Worm (Caenorhabditis elegans) whole organism, L2 larva: ENCODE measurements around the gene abu-12.
A peak's percentile ranks its signal among the peaks of the same experiment; 100 is the strongest.

Source experiments
- C34F6.9 ChIP-seq: fragments of 150-350 bp; optimal IDR thresholded peaks from 2 replicates; lab custom pipeline; 2014; ENCODE audit warnings: missing biosample characterization, missing genetic modification characterization
- F13H6.1 ChIP-seq: sonication (generic microtip); optimal IDR thresholded peaks from 2 replicates; lab custom pipeline; 2016; ENCODE audit warnings: missing genetic modification characterization, missing compliant biosample characterization
- Y55F3AM.14 ChIP-seq: fragments of 200-800 bp; sonication (Bioruptor generic); optimal IDR thresholded peaks from 2 replicates; lab custom pipeline; 2018; ENCODE audit warnings: mild to moderate bottlenecking, missing genetic modification characterization, missing compliant biosample characterization
- ZK546.5 ChIP-seq: sonication (generic microtip); optimal IDR thresholded peaks from 2 replicates; lab custom pipeline; 2017; ENCODE audit warnings: missing biosample characterization, missing genetic modification characterization
- alr-1 ChIP-seq: fragments of 150-350 bp; optimal IDR thresholded peaks from 2 replicates; lab custom pipeline; 2014; ENCODE audit warnings: missing biosample characterization, missing genetic modification characterization
- blmp-1 ChIP-seq: sonication (generic microtip); optimal IDR thresholded peaks from 2 replicates; lab custom pipeline; 2017; ENCODE audit warnings: missing genetic modification characterization, mild to moderate bottlenecking, missing compliant biosample characterization, antibody characterized with exemption, moderate library complexity; ENCODE audit not compliant: insufficient read depth
- ceh-16 ChIP-seq: fragments of 150-350 bp; optimal IDR thresholded peaks from 2 replicates; lab custom pipeline; 2014; ENCODE audit warnings: missing biosample characterization, missing genetic modification characterization
- crh-2 ChIP-seq: sonication (generic microtip); optimal IDR thresholded peaks from 2 replicates; lab custom pipeline; 2017; ENCODE audit warnings: missing biosample characterization, missing genetic modification characterization
- dmd-4 ChIP-seq: sonication (generic microtip); optimal IDR thresholded peaks from 2 replicates; lab custom pipeline; 2017; ENCODE audit warnings: missing biosample characterization, missing genetic modification characterization
- egl-27 ChIP-seq: sonication (generic microtip); optimal IDR thresholded peaks from 3 replicates; lab custom pipeline; 2017; ENCODE audit warnings: missing biosample characterization, missing genetic modification reagents, missing genetic modification characterization
- elt-1 ChIP-seq: fragments of 150-350 bp; optimal IDR thresholded peaks from 2 replicates; lab custom pipeline; 2014; ENCODE audit warnings: missing biosample characterization, missing genetic modification characterization
- elt-3 ChIP-seq: sonication (generic microtip); optimal IDR thresholded peaks from 2 replicates; lab custom pipeline; 2017; ENCODE audit warnings: missing biosample characterization, missing genetic modification characterization
- fos-1 ChIP-seq: fragments of 150-350 bp; optimal IDR thresholded peaks from 2 replicates; lab custom pipeline; 2014; ENCODE audit warnings: missing biosample characterization, missing genetic modification characterization
- gmeb-1 ChIP-seq: fragments of 150-350 bp; optimal IDR thresholded peaks from 2 replicates; lab custom pipeline; 2014; ENCODE audit warnings: missing biosample characterization, missing genetic modification characterization
- lin-11 ChIP-seq: fragments of 150-350 bp; sonication (generic microtip); optimal IDR thresholded peaks from 2 replicates; lab custom pipeline; 2014; ENCODE audit warnings: missing biosample characterization, missing genetic modification characterization, inconsistent platforms, mixed read lengths
- lin-13 ChIP-seq: fragments of 150-350 bp; optimal IDR thresholded peaks from 2 replicates; lab custom pipeline; 2014; ENCODE audit warnings: missing biosample characterization, missing genetic modification reagents, missing genetic modification characterization
- lin-39 ChIP-seq: fragments of 150-350 bp; optimal IDR thresholded peaks from 2 replicates; lab custom pipeline; 2014; ENCODE audit warnings: missing biosample characterization, missing genetic modification reagents, missing genetic modification characterization
- lsy-2 ChIP-seq, 2 experiments: fragments of 150-350 bp in 1 of 2; sonication (generic microtip) in 1 of 2; optimal IDR thresholded peaks; 2 replicates each; lab custom pipeline; 2014 to 2017; ENCODE audit warnings: missing biosample characterization in 2 of 2, missing genetic modification characterization in 2 of 2
- mab-5 ChIP-seq: fragments of 150-350 bp; optimal IDR thresholded peaks from 2 replicates; lab custom pipeline; 2014; ENCODE audit warnings: missing biosample characterization, missing genetic modification characterization
- mbf-1 ChIP-seq: sonication (generic microtip); optimal IDR thresholded peaks from 2 replicates; lab custom pipeline; 2017; ENCODE audit warnings: missing biosample characterization, missing genetic modification characterization
- mdl-1 ChIP-seq, 2 experiments: fragments of 150-350 bp in 1 of 2; sonication (generic microtip) in 1 of 2; optimal IDR thresholded peaks; 2 replicates each; lab custom pipeline; 2017; ENCODE audit warnings: missing biosample characterization in 2 of 2, missing genetic modification characterization in 2 of 2
- nhr-10 ChIP-seq: sonication (generic microtip); optimal IDR thresholded peaks from 2 replicates; lab custom pipeline; 2017; ENCODE audit warnings: missing biosample characterization, missing genetic modification characterization
- nhr-11 ChIP-seq: fragments of 150-350 bp; optimal IDR thresholded peaks from 2 replicates; lab custom pipeline; 2014; ENCODE audit warnings: missing biosample characterization, missing genetic modification characterization
- nhr-12 ChIP-seq: fragments of 150-350 bp; optimal IDR thresholded peaks from 2 replicates; lab custom pipeline; 2014; ENCODE audit warnings: missing biosample characterization, missing genetic modification characterization
- nhr-129 ChIP-seq: fragments of 150-350 bp; optimal IDR thresholded peaks from 2 replicates; lab custom pipeline; 2014; ENCODE audit warnings: missing biosample characterization, missing genetic modification characterization
- nhr-21 ChIP-seq: fragments of 150-350 bp; optimal IDR thresholded peaks from 2 replicates; lab custom pipeline; 2014; ENCODE audit warnings: missing biosample characterization, missing genetic modification characterization
- nhr-23 ChIP-seq: fragments of 150-350 bp; optimal IDR thresholded peaks from 2 replicates; lab custom pipeline; 2014; ENCODE audit warnings: missing biosample characterization, missing genetic modification reagents, missing genetic modification characterization
- nhr-237 ChIP-seq: fragments of 150-350 bp; optimal IDR thresholded peaks from 2 replicates; lab custom pipeline; 2014; ENCODE audit warnings: missing biosample characterization, missing genetic modification characterization
- nhr-25 ChIP-seq: fragments of 150-350 bp; sonication (generic microtip); optimal IDR thresholded peaks from 3 replicates; lab custom pipeline; 2014; ENCODE audit warnings: missing biosample characterization, missing genetic modification characterization
- nhr-6 ChIP-seq: fragments of 150-350 bp; optimal IDR thresholded peaks from 2 replicates; lab custom pipeline; 2014; ENCODE audit warnings: missing biosample characterization, missing genetic modification characterization
- nhr-77 ChIP-seq: fragments of 150-350 bp; optimal IDR thresholded peaks from 2 replicates; lab custom pipeline; 2014; ENCODE audit warnings: missing biosample characterization, missing genetic modification characterization
- peb-1 ChIP-seq: fragments of 150-350 bp; optimal IDR thresholded peaks from 2 replicates; lab custom pipeline; 2014; ENCODE audit warnings: missing biosample characterization, missing genetic modification characterization
- sem-4 ChIP-seq: fragments of 150-350 bp; optimal IDR thresholded peaks from 2 replicates; lab custom pipeline; 2014; ENCODE audit warnings: missing biosample characterization, missing genetic modification reagents, missing genetic modification characterization
- skn-1 ChIP-seq: sonication (generic microtip); optimal IDR thresholded peaks from 2 replicates; lab custom pipeline; 2017; ENCODE audit warnings: missing biosample characterization, missing genetic modification characterization
- sma-3 ChIP-seq: sonication (generic microtip); optimal IDR thresholded peaks from 2 replicates; lab custom pipeline; 2016; ENCODE audit warnings: missing genetic modification reagents, missing genetic modification characterization, missing compliant biosample characterization
- sma-9 ChIP-seq, 2 experiments: fragments of 150-350 bp in 1 of 2; sonication (generic microtip) in 1 of 2; optimal IDR thresholded peaks; 2 replicates each; lab custom pipeline; 2014 to 2016; ENCODE audit warnings: missing genetic modification characterization in 2 of 2, mild to moderate bottlenecking in 1 of 2, missing biosample characterization in 1 of 2, missing compliant biosample characterization in 1 of 2, missing genetic modification reagents in 1 of 2, moderate library complexity in 1 of 2
- unc-39 ChIP-seq: fragments of 150-350 bp; optimal IDR thresholded peaks from 2 replicates; lab custom pipeline; 2014; ENCODE audit warnings: missing biosample characterization, missing genetic modification characterization
- unc-55 ChIP-seq: fragments of 150-350 bp; sonication (generic microtip); optimal IDR thresholded peaks from 3 replicates; lab custom pipeline; 2014; ENCODE audit warnings: missing biosample characterization, missing genetic modification reagents, missing genetic modification characterization
- unc-62 ChIP-seq: fragments of 150-350 bp; optimal IDR thresholded peaks from 2 replicates; lab custom pipeline; 2014; ENCODE audit warnings: missing biosample characterization, missing genetic modification reagents, missing genetic modification characterization
- zag-1 ChIP-seq: fragments of 150-350 bp; optimal IDR thresholded peaks from 2 replicates; lab custom pipeline; 2014; ENCODE audit warnings: missing biosample characterization, missing genetic modification characterization
- ztf-1 ChIP-seq: fragments of 200-800 bp; sonication (Bioruptor generic); conservative IDR thresholded peaks from 2 replicates; pipeline ENCODE4 v1.3.6; 2022; ENCODE audit warnings: missing genetic modification characterization, missing compliant biosample characterization
- ztf-11 ChIP-seq: sonication (generic microtip); optimal IDR thresholded peaks from 2 replicates; lab custom pipeline; 2017; ENCODE audit warnings: missing biosample characterization, missing genetic modification characterization

Gene abu-12

ce11 chrX:498640-499039 lies 41.2 kb upstream of the abu-12 start:
- no peak for TF ChIP-seq peb-1 (tag; lab: Kevin White, UChicago)
- no peak for TF ChIP-seq nhr-10
- TF ChIP-seq nhr-237 (tag; lab: Kevin White, UChicago), result no peak
- no peak for TF ChIP-seq unc-39 (tag; lab: Kevin White, UChicago)
- peak; percentile 27 for TF ChIP-seq sma-3
- no peak for TF ChIP-seq skn-1
- TF ChIP-seq egl-27, result no peak
- TF ChIP-seq gmeb-1 (tag; lab: Kevin White, UChicago), result peak; percentile 11
- TF ChIP-seq sma-9 (GFP tag; optimal IDR thresholded peaks at IDR 0.05; lab: Kevin White, UChicago), result peak; percentile 16
- TF ChIP-seq sma-9 (tag; optimal IDR thresholded peaks at IDR 0.05; lab: Kevin White, UChicago), result no peak
- TF ChIP-seq blmp-1, result peak; percentile 7
- TF ChIP-seq crh-2, result no peak
- no peak for TF ChIP-seq C34F6.9 (tag; lab: Kevin White, UChicago)
- no peak for TF ChIP-seq lin-13 (GFP tag; lab: Kevin White, UChicago)
- TF ChIP-seq nhr-25, result peak; percentile 60
- TF ChIP-seq nhr-12 (tag; lab: Kevin White, UChicago), result no peak
- no peak for TF ChIP-seq elt-1 (tag; lab: Kevin White, UChicago)
- peak; percentile 13 for TF ChIP-seq nhr-21 (tag; lab: Kevin White, UChicago)
- TF ChIP-seq lsy-2 (tag; optimal IDR thresholded peaks at IDR 0.05; lab: Kevin White, UChicago), result peak in 1 of 2 experiments; percentile 30

ce11 chrX:496795-497194 lies 39.4 kb upstream of the abu-12 start:
- no peak for TF ChIP-seq Y55F3AM.14
- TF ChIP-seq alr-1 (tag; lab: Kevin White, UChicago), result no peak
- TF ChIP-seq F13H6.1 (tag; lab: Kevin White, UChicago), result no peak
- no peak for TF ChIP-seq zag-1 (tag; lab: Kevin White, UChicago)
- no peak for TF ChIP-seq unc-62 (GFP tag; lab: Kevin White, UChicago)
- no peak for TF ChIP-seq peb-1 (tag; lab: Kevin White, UChicago)
- no peak for TF ChIP-seq nhr-129 (tag; lab: Kevin White, UChicago)
- TF ChIP-seq unc-55 (GFP tag; lab: Kevin White, UChicago), result no peak
- TF ChIP-seq nhr-23 (tag; lab: Kevin White, UChicago), result no peak
- no peak for TF ChIP-seq nhr-11 (tag; lab: Kevin White, UChicago)
- no peak for TF ChIP-seq mdl-1 (tag; optimal IDR thresholded peaks at IDR 0.05; lab: Kevin White, UChicago)
- TF ChIP-seq unc-39 (tag; lab: Kevin White, UChicago), result no peak
- TF ChIP-seq lsy-2 (tag; optimal IDR thresholded peaks at IDR 0.05; lab: Kevin White, UChicago), result no peak
- TF ChIP-seq ztf-1, result no peak
- no peak for TF ChIP-seq nhr-6 (tag; lab: Kevin White, UChicago)
- no peak for TF ChIP-seq dmd-4 (tag; lab: Kevin White, UChicago)
- no peak for TF ChIP-seq ztf-11 (tag; lab: Kevin White, UChicago)
- TF ChIP-seq C34F6.9 (tag; lab: Kevin White, UChicago), result no peak
- no peak for TF ChIP-seq mbf-1 (tag; lab: Kevin White, UChicago)
- TF ChIP-seq nhr-77 (tag; lab: Kevin White, UChicago), result no peak

ce11 chrX:492919-493318 lies 35.5 kb upstream of the abu-12 start, which contains the start of gene B0310.1:
B0310.1 (plus strand) TSS chrX:493228.
- TF ChIP-seq alr-1 (tag; lab: Kevin White, UChicago) (no peak), crh-2 (no peak), unc-39 (tag; lab: Kevin White, UChicago) (no peak), nhr-11 (tag; lab: Kevin White, UChicago) (no peak), sma-3 (no peak), lin-39 (tag; lab: Kevin White, UChicago) (no peak), mbf-1 (tag; lab: Kevin White, UChicago) (no peak), Y55F3AM.14 (no peak), nhr-129 (tag; lab: Kevin White, UChicago) (peak; percentile 51)

- TF ChIP-seq nhr-6 (tag; lab: Kevin White, UChicago), result peak; percentile 20
- no peak for TF ChIP-seq nhr-10
- peak; percentile 61 for TF ChIP-seq nhr-21 (tag; lab: Kevin White, UChicago)
- no peak for TF ChIP-seq ceh-16 (tag; lab: Kevin White, UChicago)
- no peak for TF ChIP-seq blmp-1
- TF ChIP-seq elt-3, result no peak
- no peak for TF ChIP-seq unc-39 (tag; lab: Kevin White, UChicago)
- peak; percentile 16 for TF ChIP-seq sem-4
- TF ChIP-seq lin-11, result peak; percentile 47
- TF ChIP-seq egl-27, result peak; percentile 49
- TF ChIP-seq lin-39 (tag; lab: Kevin White, UChicago), result no peak
- peak; percentile 58 for TF ChIP-seq C34F6.9 (tag; lab: Kevin White, UChicago)
- TF ChIP-seq F13H6.1 (tag; lab: Kevin White, UChicago), result peak; percentile 56
- peak; percentile 75 for TF ChIP-seq fos-1 (tag; lab: Kevin White, UChicago)
- no peak for TF ChIP-seq mab-5 (tag; lab: Kevin White, UChicago)
- peak; percentile 59 for TF ChIP-seq Y55F3AM.14
- peak; percentile 71 for TF ChIP-seq crh-2
- TF ChIP-seq gmeb-1 (tag; lab: Kevin White, UChicago), result peak; percentile 66
- no peak for TF ChIP-seq ZK546.5 (tag; lab: Kevin White, UChicago)
- peak in 1 of 2 experiments; percentile 42 for TF ChIP-seq mdl-1 (tag; optimal IDR thresholded peaks at IDR 0.05; lab: Kevin White, UChicago)
- peak; percentile 48 for TF ChIP-seq zag-1 (tag; lab: Kevin White, UChicago)
- peak; percentile 69 for TF ChIP-seq sma-9 (GFP tag; optimal IDR thresholded peaks at IDR 0.05; lab: Kevin White, UChicago)
- TF ChIP-seq sma-9 (tag; optimal IDR thresholded peaks at IDR 0.05; lab: Kevin White, UChicago), result no peak
- TF ChIP-seq lsy-2 (tag; optimal IDR thresholded peaks at IDR 0.05; lab: Kevin White, UChicago), result peak in 1 of 2 experiments; percentile 43
- TF ChIP-seq dmd-4 (tag; lab: Kevin White, UChicago), result peak; percentile 1
- TF ChIP-seq lin-13 (GFP tag; lab: Kevin White, UChicago), result peak; percentile 52
- peak; percentile 34 for TF ChIP-seq nhr-25
- peak; percentile 56 for TF ChIP-seq skn-1
- no peak for TF ChIP-seq nhr-12 (tag; lab: Kevin White, UChicago)
- peak; percentile 66 for TF ChIP-seq unc-55 (GFP tag; lab: Kevin White, UChicago)
Observed at ce11 chrX:489635-490105, 32.3 kb upstream of the abu-12 start, which contains the start of gene egl-17. egl-17 (plus strand) TSS chrX:489685.
